Worm (Caenorhabditis elegans) whole organism, L4 larva: ENCODE results near the gene F17A9.4.

Experiments
- aly-2 ChIP-seq: sonication (generic microtip); optimal IDR thresholded peaks from 2 replicates; lab custom pipeline; 2018; ENCODE audit warnings: missing biosample characterization, missing genetic modification characterization
- attf-4 ChIP-seq: sonication (generic microtip); optimal IDR thresholded peaks from 3 replicates; lab custom pipeline; 2017; ENCODE audit warnings: missing biosample characterization, missing genetic modification characterization
- lin-1 ChIP-seq: fragments of 200-800 bp; sonication (Bioruptor generic); IDR thresholded peaks from 2 replicates; pipeline ENCODE4 v1.3.6; 2022; ENCODE audit warnings: missing genetic modification reagents, missing genetic modification characterization, missing compliant biosample characterization
- mdl-1 ChIP-seq, 2 experiments: fragments of 150-350 bp in 1 of 2; sonication (generic microtip) in 1 of 2; optimal IDR thresholded peaks; 2 replicates each; lab custom pipeline; 2014 to 2017; ENCODE audit warnings: missing biosample characterization in 2 of 2, missing genetic modification characterization in 2 of 2
- nhr-41 ChIP-seq: fragments of 200-800 bp; sonication (Bioruptor generic); IDR thresholded peaks from 2 replicates; pipeline ENCODE4 v1.3.6; 2022; ENCODE audit warnings: missing genetic modification reagents, missing genetic modification characterization, missing compliant biosample characterization
- ztf-11 ChIP-seq: fragments of 150-350 bp; optimal IDR thresholded peaks from 2 replicates; lab custom pipeline; 2014; ENCODE audit warnings: missing biosample characterization, missing genetic modification characterization

- TF ChIP-seq mdl-1 (tag; optimal IDR thresholded peaks at IDR 0.05; lab: Kevin White, UChicago) (no peak), nhr-41 (GFP tag; lab: Robert Waterston, UW) (no peak), aly-2 (tag; lab: Kevin White, UChicago) (no peak), lin-1 (GFP tag; lab: Robert Waterston, UW) (no peak), ztf-11 (tag; lab: Kevin White, UChicago) (no peak), attf-4 (tag; lab: Kevin White, UChicago) (no peak)
These were observed 27.7 kb upstream of the F17A9.4 start for ce11 chrV:6138167-6138566.
